Fruit fly (Drosophila melanogaster): ENCODE measurements around the gene nmd.

The nmd gene

dm6 chr2L:10299810-10300147 is 4.0 kb downstream of the nmd start, which contains the start of gene CYLD (continued):
- TF ChIP-seq CG12104 (GFP tag; optimal IDR thresholded peaks at IDR 0.05) (peak; percentile 15), Sry-δ (GFP tag; optimal IDR thresholded peaks at IDR 0.05) (peak; percentile 39), odd (GFP tag; optimal IDR thresholded peaks at IDR 0.05) (peak; percentile 70), Poxn (GFP tag; IDR thresholded peaks at IDR 0.05) (no peak), D19A (tag; optimal IDR thresholded peaks at IDR 0.05) (peak; percentile 68), CG10959 (GFP tag; IDR thresholded peaks at IDR 0.05) (no peak), fd3F (GFP tag; optimal IDR thresholded peaks at IDR 0.05) (peak; percentile 51), Pdp1 (GFP tag; optimal IDR thresholded peaks at IDR 0.05) (peak in 1 of 2 experiments; percentile 26), row (GFP tag; IDR thresholded peaks at IDR 0.05) (peak; percentile 77), Asciz (GFP tag; optimal IDR thresholded peaks at IDR 0.05) (peak; percentile 46), bsh (GFP tag; optimal IDR thresholded peaks at IDR 0.05) (peak in 1 of 2 experiments; percentile 83), CG6854 (GFP tag; optimal IDR thresholded peaks at IDR 0.05) (peak; percentile 27), org-1 (GFP tag; optimal IDR thresholded peaks at IDR 0.05) (peak; percentile 32), kay (GFP tag; optimal IDR thresholded peaks at IDR 0.05) (peak; percentile 28), corto (GFP tag; optimal IDR thresholded peaks at IDR 0.05) (no peak), CG15601 (tag; optimal IDR thresholded peaks at IDR 0.05) (peak; percentile 70), CG10462 (GFP tag; optimal IDR thresholded peaks at IDR 0.05) (peak; percentile 24), bigmax (GFP tag; optimal IDR thresholded peaks at IDR 0.05) (no peak), lola (GFP tag; optimal IDR thresholded peaks at IDR 0.05) (peak in 1 of 3 experiments; percentile 56), slou (GFP tag; optimal IDR thresholded peaks at IDR 0.05) (peak; percentile 73), CG7271 (tag; optimal IDR thresholded peaks at IDR 0.05) (peak; percentile 44), Dbx (GFP tag; IDR thresholded peaks at IDR 0.05) (peak; percentile 57; the same call in 1 of the 3 replicates), Awh (GFP tag; IDR thresholded peaks at IDR 0.05) (no peak), CG34376 (GFP tag; optimal IDR thresholded peaks at IDR 0.05) (peak; percentile 19), Sox100B (GFP tag; optimal IDR thresholded peaks at IDR 0.05) (peak; percentile 57), nerfin-1 (tag; optimal IDR thresholded peaks at IDR 0.05) (peak; percentile 37), Nf-YA (GFP tag; IDR thresholded peaks at IDR 0.05) (0 out of 2 replicates have a peak, but pooled peaks have one; percentile 35), dysf (GFP tag; IDR thresholded peaks at IDR 0.05) (peak; percentile 62; the same call in 1 of the 3 replicates), Ada2b (GFP tag; IDR thresholded peaks at IDR 0.05) (peak; percentile 40; the same call in 1 of the 2 replicates), dmrt11E (tag; optimal IDR thresholded peaks at IDR 0.05) (peak; percentile 76), CG12659 (GFP tag; optimal IDR thresholded peaks at IDR 0.05) (peak; percentile 67), CG31365 (tag; optimal IDR thresholded peaks at IDR 0.05) (no peak), CG11695 (GFP tag; IDR thresholded peaks at IDR 0.05) (peak; percentile 75), CG7556 (GFP tag; optimal IDR thresholded peaks at IDR 0.05) (peak; percentile 72), Adf1 (GFP tag; IDR thresholded peaks at IDR 0.05) (peak; percentile 40; the same call in 1 of the 2 replicates), CG6254 (GFP tag; optimal IDR thresholded peaks at IDR 0.05) (peak; percentile 21), nerfin-2 (GFP tag; IDR thresholded peaks at IDR 0.05; ENCODE audit: partially characterized antibody) (no peak), CG10209 (GFP tag; optimal IDR thresholded peaks at IDR 0.05) (peak; percentile 52), HLH3B (GFP tag; IDR thresholded peaks at IDR 0.05) (peak; percentile 44; the same call in 1 of the 2 replicates), eyg (GFP tag; optimal IDR thresholded peaks at IDR 0.05) (no peak), CG30431 (GFP tag; optimal IDR thresholded peaks at IDR 0.05) (no peak), CG31388 (GFP tag; optimal IDR thresholded peaks at IDR 0.05) (peak; percentile 19), pnt (GFP tag; optimal IDR thresholded peaks at IDR 0.05) (peak; percentile 2), CG18619 (GFP tag; optimal IDR thresholded peaks at IDR 0.05) (peak; percentile 35), grn (GFP tag; optimal IDR thresholded peaks at IDR 0.05) (no peak), CG9876 (GFP tag; optimal IDR thresholded peaks at IDR 0.05) (no peak), CG15269 (tag; optimal IDR thresholded peaks at IDR 0.05) (peak; percentile 81), B-H2 (GFP tag; optimal IDR thresholded peaks at IDR 0.05) (peak; percentile 14), eve (GFP tag; optimal IDR thresholded peaks at IDR 0.05) (no peak), phol (tag; optimal IDR thresholded peaks at IDR 0.05) (peak; percentile 77)
